Fruit fly (Drosophila melanogaster) whole organism, pupa: Measurements from ENCODE around the gene Kots.

Experiments
- CG10348 ChIP-seq: fragments of 200-800 bp; sonication (Bioruptor generic); IDR thresholded peaks from 2 replicates; pipeline ENCODE4 v1.3.6; 2022; ENCODE audit warnings: missing biosample characterization, missing genetic modification characterization
- CG12605 ChIP-seq: fragments of 200-800 bp; sonication (Bioruptor generic); IDR thresholded peaks from 2 replicates; pipeline ENCODE4 v1.3.6; 2022; ENCODE audit warnings: missing biosample characterization, missing genetic modification characterization
- CG13204 ChIP-seq: fragments of 200-800 bp; sonication (Bioruptor generic); optimal IDR thresholded peaks from 2 replicates; lab custom pipeline; 2018; ENCODE audit warnings: missing biosample characterization, mild to moderate bottlenecking, missing genetic modification characterization, moderate library complexity
- CG14655 ChIP-seq: fragments of 200-800 bp; sonication (Bioruptor generic); optimal IDR thresholded peaks from 3 replicates; lab custom pipeline; 2017; ENCODE audit warnings: mild to moderate bottlenecking, missing biosample characterization, missing genetic modification reagents, missing genetic modification characterization
- CG15710 ChIP-seq: fragments of 200-800 bp; sonication (Bioruptor generic); optimal IDR thresholded peaks from 2 replicates; lab custom pipeline; 2018; ENCODE audit warnings: missing biosample characterization, mild to moderate bottlenecking, missing genetic modification characterization, moderate library complexity
- CG17806 ChIP-seq: fragments of 200-800 bp; sonication (Bioruptor generic); optimal IDR thresholded peaks from 2 replicates; lab custom pipeline; 2018; ENCODE audit warnings: missing biosample characterization, mild to moderate bottlenecking, missing genetic modification characterization, moderate library complexity
- CG32121 ChIP-seq: fragments of 200-800 bp; sonication (Bioruptor generic); IDR thresholded peaks from 2 replicates; pipeline ENCODE4 v1.3.6; 2022; ENCODE audit warnings: missing biosample characterization, missing genetic modification characterization
- CG34367 ChIP-seq: fragments of 200-800 bp; sonication (Bioruptor generic); optimal IDR thresholded peaks from 2 replicates; lab custom pipeline; 2018; ENCODE audit warnings: missing biosample characterization, mild to moderate bottlenecking, missing genetic modification characterization
- CG4496 ChIP-seq: fragments of 200-800 bp; sonication (Bioruptor generic); IDR thresholded peaks from 3 replicates; pipeline ENCODE4 v1.3.6; 2022; ENCODE audit warnings: missing biosample characterization, missing genetic modification characterization
- CG8159 ChIP-seq: fragments of 200-800 bp; sonication (Bioruptor generic); optimal IDR thresholded peaks from 3 replicates; lab custom pipeline; 2018; ENCODE audit warnings: missing biosample characterization, mild to moderate bottlenecking, missing genetic modification characterization, moderate library complexity
- CG8301 ChIP-seq: fragments of 200-800 bp; sonication (Bioruptor generic); optimal IDR thresholded peaks from 2 replicates; lab custom pipeline; 2018; ENCODE audit warnings: missing biosample characterization, mild to moderate bottlenecking, missing genetic modification characterization
- CG9948 ChIP-seq: fragments of 200-800 bp; sonication (Bioruptor generic); optimal IDR thresholded peaks from 2 replicates; lab custom pipeline; 2018; ENCODE audit warnings: missing biosample characterization, mild to moderate bottlenecking, missing genetic modification characterization, moderate library complexity
- D1 ChIP-seq: fragments of 200-800 bp; sonication (Bioruptor generic); optimal IDR thresholded peaks from 2 replicates; lab custom pipeline; 2018; ENCODE audit warnings: missing biosample characterization, mild to moderate bottlenecking, missing genetic modification characterization, moderate library complexity
- EcR ChIP-seq: fragments of 200-800 bp; sonication (Bioruptor generic); optimal IDR thresholded peaks from 3 replicates; lab custom pipeline; 2019; ENCODE audit warnings: missing biosample characterization, missing genetic modification characterization, mild to moderate bottlenecking, moderate library complexity, missing genetic modification reagents
- Ets98B ChIP-seq: fragments of 200-800 bp; sonication (Bioruptor generic); IDR thresholded peaks from 2 replicates; pipeline ENCODE4 v1.3.6; 2022; ENCODE audit warnings: missing biosample characterization, missing genetic modification characterization
- Pif1A ChIP-seq: fragments of 200-800 bp; sonication (Bioruptor generic); optimal IDR thresholded peaks from 3 replicates; lab custom pipeline; 2016; ENCODE audit warnings: missing biosample characterization, missing genetic modification characterization
- Pif1B ChIP-seq: fragments of 200-800 bp; sonication (Bioruptor generic); optimal IDR thresholded peaks from 3 replicates; lab custom pipeline; 2016; ENCODE audit warnings: missing biosample characterization, missing genetic modification characterization
- Snoo ChIP-seq: fragments of 200-800 bp; sonication (Bioruptor generic); optimal IDR thresholded peaks from 3 replicates; lab custom pipeline; 2017; ENCODE audit warnings: missing biosample characterization, mild to moderate bottlenecking, missing genetic modification characterization, inconsistent platforms
- fd96Ca ChIP-seq: fragments of 200-800 bp; sonication (Bioruptor generic); IDR thresholded peaks from 3 replicates; pipeline ENCODE4 v1.3.6; 2022; ENCODE audit warnings: missing biosample characterization, missing genetic modification characterization
- gl ChIP-seq: fragments of 200-800 bp; sonication (Bioruptor generic); optimal IDR thresholded peaks from 2 replicates; lab custom pipeline; 2018; ENCODE audit warnings: missing biosample characterization, mild to moderate bottlenecking, missing genetic modification characterization
- rn ChIP-seq: fragments of 200-800 bp; sonication (Bioruptor generic); IDR thresholded peaks from 2 replicates; pipeline ENCODE4 v1.3.6; 2022; ENCODE audit warnings: missing biosample characterization, missing genetic modification characterization

The Kots gene

DNA sequence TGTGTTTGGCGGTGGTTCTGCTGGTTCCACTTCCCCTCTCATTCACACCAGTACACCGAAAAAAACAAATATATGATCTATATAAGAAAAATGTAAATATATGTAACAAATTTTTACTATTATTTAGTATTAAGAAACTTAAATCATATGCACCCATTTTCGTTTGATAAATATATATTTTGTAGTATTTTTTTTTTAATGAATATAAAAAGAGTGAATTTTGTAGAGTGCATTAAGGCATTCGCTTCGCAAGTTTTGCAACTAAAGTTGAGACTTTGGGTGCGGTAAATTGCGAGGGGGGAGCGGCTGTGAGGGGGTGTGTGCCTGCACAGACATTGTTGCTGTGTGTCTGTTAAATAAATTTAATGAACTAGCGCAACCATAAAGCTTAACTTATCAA, 43.6 kb upstream of the Kots start:
- peak; percentile 33 for TF ChIP-seq CG34367 (tag; lab: Kevin White, UChicago)
- TF ChIP-seq CG15710: peak; percentile 72
- TF ChIP-seq CG4496 (GFP tag; lab: Robert Waterston, UW): peak; percentile 61; the same call in 2 of the 3 replicates
- peak; percentile 72 for TF ChIP-seq CG32121 (GFP tag; lab: Robert Waterston, UW)
- TF ChIP-seq EcR (GFP tag; lab: Kevin White, UChicago): no peak
- TF ChIP-seq CG8159 (tag; lab: Kevin White, UChicago): peak; percentile 95
- no peak for TF ChIP-seq Pif1A (GFP tag; lab: Kevin White, UChicago)
- no peak for TF ChIP-seq CG13204 (GFP tag; lab: Kevin White, UChicago)
- peak; percentile 31 for TF ChIP-seq Pif1B
- peak; percentile 50 for TF ChIP-seq gl (tag; lab: Kevin White, UChicago)
- peak; percentile 71 for TF ChIP-seq D1 (tag; lab: Kevin White, UChicago)
- TF ChIP-seq CG8301 (tag; lab: Kevin White, UChicago): peak; percentile 87
- peak; percentile 88 for TF ChIP-seq CG12605 (GFP tag; lab: Robert Waterston, UW)
- TF ChIP-seq CG9948 (tag; lab: Kevin White, UChicago): peak; percentile 60
- TF ChIP-seq rn (GFP tag; lab: Robert Waterston, UW): peak; percentile 72
- TF ChIP-seq CG17806 (tag; lab: Kevin White, UChicago): peak; percentile 94
- no peak for TF ChIP-seq Snoo (tag; lab: Kevin White, UChicago)
- peak; percentile 58; the same call in 2 of the 3 replicates for TF ChIP-seq fd96Ca (GFP tag; lab: Robert Waterston, UW)
- TF ChIP-seq CG14655: peak; percentile 82
- TF ChIP-seq CG10348 (GFP tag; lab: Robert Waterston, UW): no peak; the same call in 1 of the 2 replicates
- TF ChIP-seq Ets98B: peak; percentile 66

DNA sequence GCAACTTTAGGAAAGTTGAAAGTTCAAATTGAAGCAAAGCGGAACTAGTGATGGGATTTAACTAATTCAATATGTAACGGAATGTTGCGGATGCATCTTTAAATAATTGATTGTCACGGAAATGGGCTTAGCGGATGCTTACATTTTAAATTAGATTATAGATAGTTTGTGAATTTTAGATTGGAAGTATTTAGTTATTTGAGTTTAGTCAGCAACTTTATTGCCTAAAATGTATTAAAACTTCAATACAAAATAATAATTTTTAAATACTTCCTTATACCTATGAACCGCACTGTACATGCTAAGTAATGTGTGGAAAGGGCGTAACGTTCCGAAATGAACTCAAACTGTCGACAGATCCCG, 42.9 kb upstream of the Kots start:
- TF ChIP-seq CG32121 (GFP tag; lab: Robert Waterston, UW): no peak
- TF ChIP-seq Pif1A (GFP tag; lab: Kevin White, UChicago): peak; percentile 77
- peak; percentile 65 for TF ChIP-seq CG8301 (tag; lab: Kevin White, UChicago)
- peak; percentile 38 for TF ChIP-seq Pif1B
- TF ChIP-seq CG12605 (GFP tag; lab: Robert Waterston, UW): no peak
- peak; percentile 15; the same call in 1 of the 3 replicates for TF ChIP-seq CG4496 (GFP tag; lab: Robert Waterston, UW)
- peak; percentile 87 for TF ChIP-seq CG9948 (tag; lab: Kevin White, UChicago)
- peak; percentile 61 for TF ChIP-seq gl (tag; lab: Kevin White, UChicago)
- TF ChIP-seq Snoo (tag; lab: Kevin White, UChicago): peak; percentile 85
- peak; percentile 86 for TF ChIP-seq CG17806 (tag; lab: Kevin White, UChicago)
- TF ChIP-seq CG15710: peak; percentile 87
- TF ChIP-seq fd96Ca (GFP tag; lab: Robert Waterston, UW): no peak
- TF ChIP-seq Ets98B: no peak
- TF ChIP-seq EcR (GFP tag; lab: Kevin White, UChicago): no peak
- peak; percentile 78 for TF ChIP-seq CG34367 (tag; lab: Kevin White, UChicago)
- peak; percentile 15; the same call in 1 of the 2 replicates for TF ChIP-seq rn (GFP tag; lab: Robert Waterston, UW)
- peak; percentile 92 for TF ChIP-seq CG8159 (tag; lab: Kevin White, UChicago)
- peak; percentile 75 for TF ChIP-seq CG14655
- TF ChIP-seq D1 (tag; lab: Kevin White, UChicago): peak; percentile 88

DNA sequence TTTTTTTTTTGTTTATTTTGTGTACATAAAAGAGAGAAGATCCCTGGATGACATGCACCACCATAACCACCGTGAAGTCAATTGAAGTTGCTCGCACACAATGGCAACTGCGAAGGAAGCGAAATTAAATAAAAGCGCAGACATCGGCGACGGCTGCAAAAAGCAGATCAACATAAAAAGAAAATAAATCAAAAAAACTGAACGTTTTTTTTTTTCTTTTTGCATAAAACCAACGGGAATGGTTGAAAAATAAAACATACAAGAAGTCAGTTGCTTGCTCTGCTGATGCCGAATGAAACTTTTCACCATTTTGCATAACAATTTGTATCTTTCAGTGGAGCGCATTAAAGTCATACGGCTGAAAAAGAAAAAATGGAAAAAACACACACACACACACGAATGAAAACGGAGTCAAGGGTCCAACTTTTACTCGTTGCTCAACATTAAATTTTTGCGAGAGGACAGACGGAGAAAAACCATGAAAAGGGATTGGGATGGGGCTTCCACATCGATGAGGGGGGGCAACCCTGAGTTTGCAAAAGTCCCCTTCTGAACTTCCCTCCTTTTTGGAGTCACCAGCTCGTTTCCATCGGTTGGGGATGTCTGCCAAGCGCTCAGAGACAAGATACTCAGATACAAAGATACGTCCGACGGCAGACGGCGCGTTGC, 42.4 kb upstream of the Kots start:
- peak; percentile 74 for TF ChIP-seq Snoo (tag; lab: Kevin White, UChicago)
- TF ChIP-seq fd96Ca (GFP tag; lab: Robert Waterston, UW): peak; percentile 63; the same call in 2 of the 3 replicates
- peak; percentile 83 for TF ChIP-seq Pif1B
- peak; percentile 82 for TF ChIP-seq Pif1A (GFP tag; lab: Kevin White, UChicago)
- peak; percentile 70 for TF ChIP-seq CG17806 (tag; lab: Kevin White, UChicago)
- peak; percentile 34; the same call in 1 of the 3 replicates for TF ChIP-seq CG4496 (GFP tag; lab: Robert Waterston, UW)
- peak; percentile 76 for TF ChIP-seq CG15710
- peak; percentile 62 for TF ChIP-seq CG13204 (GFP tag; lab: Kevin White, UChicago)
- peak; percentile 51 for TF ChIP-seq CG9948 (tag; lab: Kevin White, UChicago)
- no peak for TF ChIP-seq CG10348 (GFP tag; lab: Robert Waterston, UW)
- TF ChIP-seq rn (GFP tag; lab: Robert Waterston, UW): peak; percentile 53
- peak; percentile 81 for TF ChIP-seq CG34367 (tag; lab: Kevin White, UChicago)
- TF ChIP-seq gl (tag; lab: Kevin White, UChicago): peak; percentile 72
- peak; percentile 22 for TF ChIP-seq CG14655
- TF ChIP-seq EcR (GFP tag; lab: Kevin White, UChicago): peak; percentile 11
- TF ChIP-seq D1 (tag; lab: Kevin White, UChicago): peak; percentile 48
- peak; percentile 15 for TF ChIP-seq CG8301 (tag; lab: Kevin White, UChicago)
- TF ChIP-seq CG12605 (GFP tag; lab: Robert Waterston, UW): peak; percentile 46; the same call in 1 of the 2 replicates
- no peak for TF ChIP-seq Ets98B
- TF ChIP-seq CG32121 (GFP tag; lab: Robert Waterston, UW): no peak
- peak; percentile 77 for TF ChIP-seq CG8159 (tag; lab: Kevin White, UChicago)

DNA sequence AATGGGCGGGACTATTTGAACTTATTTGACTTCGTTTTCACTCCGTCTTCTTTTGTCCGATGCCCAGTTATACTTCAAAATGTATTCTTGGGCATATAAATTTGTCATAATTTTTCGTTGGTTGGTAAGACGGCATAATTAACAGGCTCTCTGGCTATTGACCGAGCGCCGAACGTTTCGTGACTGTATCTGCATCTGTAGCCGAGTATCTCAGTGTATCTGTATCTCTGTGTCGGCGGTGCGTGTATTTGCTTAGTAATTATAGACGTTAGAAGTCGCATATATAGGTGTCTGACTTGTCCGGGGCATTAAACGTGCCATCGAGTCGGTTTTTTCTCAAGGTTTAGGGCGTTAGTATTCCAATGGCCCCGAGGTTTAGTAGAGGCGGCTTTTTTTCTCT, 41.2 kb upstream of the Kots start:
- TF ChIP-seq CG8301 (tag; lab: Kevin White, UChicago) (no peak), CG32121 (GFP tag; lab: Robert Waterston, UW) (no peak), CG13204 (GFP tag; lab: Kevin White, UChicago) (no peak), CG15710 (no peak), EcR (GFP tag; lab: Kevin White, UChicago) (no peak), CG8159 (tag; lab: Kevin White, UChicago) (no peak), CG9948 (tag; lab: Kevin White, UChicago) (no peak), CG14655 (no peak), gl (tag; lab: Kevin White, UChicago) (no peak), CG17806 (tag; lab: Kevin White, UChicago) (no peak), fd96Ca (GFP tag; lab: Robert Waterston, UW) (no peak), Ets98B (no peak), CG12605 (GFP tag; lab: Robert Waterston, UW) (no peak), rn (GFP tag; lab: Robert Waterston, UW) (no peak), CG10348 (GFP tag; lab: Robert Waterston, UW) (no peak), Snoo (tag; lab: Kevin White, UChicago) (no peak), Pif1A (GFP tag; lab: Kevin White, UChicago) (no peak), Pif1B (no peak), D1 (tag; lab: Kevin White, UChicago) (no peak), CG4496 (GFP tag; lab: Robert Waterston, UW) (no peak)
